Fruit fly (Drosophila melanogaster) whole organism, adult: ENCODE measurements around the gene Atg8b.

Experiments used
- CG12768 ChIP-seq: fragments of 200-800 bp; sonication (Bioruptor generic); optimal IDR thresholded peaks from 2 replicates; lab custom pipeline; 2017; ENCODE audit warnings: missing biosample characterization, missing genetic modification characterization, mild to moderate bottlenecking, moderate library complexity, missing genetic modification reagents
- CG5204 ChIP-seq: fragments of 200-800 bp; sonication (Bioruptor generic); optimal IDR thresholded peaks from 2 replicates; lab custom pipeline; 2016; ENCODE audit warnings: missing biosample characterization, missing genetic modification characterization
- Crg-1 ChIP-seq: fragments of 200-800 bp; sonication (Bioruptor generic); optimal IDR thresholded peaks from 2 replicates; lab custom pipeline; 2016; ENCODE audit warnings: missing biosample characterization, missing genetic modification characterization
- Hr96 ChIP-seq: fragments of 200-800 bp; sonication (Bioruptor generic); optimal IDR thresholded peaks from 2 replicates; lab custom pipeline; 2016; ENCODE audit warnings: missing biosample characterization, missing genetic modification characterization
- bab1 ChIP-seq: fragments of 200-800 bp; sonication (Bioruptor generic); optimal IDR thresholded peaks from 3 replicates; lab custom pipeline; 2019; ENCODE audit warnings: missing biosample characterization, mild to moderate bottlenecking, missing genetic modification characterization, moderate library complexity
- kay ChIP-seq: fragments of 200-800 bp; sonication (Bioruptor generic); peaks from one replicate; lab custom pipeline; 2016; ENCODE audit warnings: missing biosample characterization, missing genetic modification characterization, borderline replicate concordance
- pad ChIP-seq: fragments of 200-800 bp; sonication (Bioruptor generic); optimal IDR thresholded peaks from 3 replicates; lab custom pipeline; 2017; ENCODE audit warnings: missing biosample characterization, missing genetic modification characterization, mild to moderate bottlenecking, moderate library complexity, missing genetic modification reagents

DNA sequence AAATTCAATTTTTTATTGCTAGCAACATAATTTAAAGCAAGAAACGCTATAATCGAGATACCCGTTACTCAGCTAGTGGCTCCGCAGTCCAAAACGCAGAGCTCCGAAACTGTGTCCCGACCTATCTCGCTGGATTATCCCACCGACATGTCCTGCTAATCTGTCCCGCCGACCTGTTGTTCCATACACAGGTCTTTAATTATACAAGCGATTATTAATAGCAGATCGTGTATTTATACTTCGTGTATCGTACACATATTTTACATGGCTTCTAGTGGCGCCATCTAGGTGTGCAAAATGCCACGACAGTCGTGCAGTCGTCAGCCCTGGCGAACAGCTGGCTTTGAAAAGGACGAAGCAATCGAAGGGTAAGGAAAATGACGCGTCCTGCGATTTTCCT is 8.4 kb upstream of the Atg8b start, which contains the start of gene CG14321:
- TF ChIP-seq Crg-1 (GFP tag; lab: Kevin White, UChicago) (no peak), pad (GFP tag; lab: Kevin White, UChicago) (no peak), CG5204 (GFP tag; lab: Kevin White, UChicago) (no peak), kay (no peak), Hr96 (GFP tag; lab: Kevin White, UChicago) (no peak), bab1 (no peak), CG12768 (GFP tag; lab: Kevin White, UChicago) (no peak)
